Worm (Caenorhabditis elegans): Measurements from ENCODE around the gene Y19D2B.2.

ce11 chrII:10917174-10917573 lies 6.9 kb upstream of the Y19D2B.2 start, which contains the start of gene F44F4.10:
- TF ChIP-seq flt-1 (GFP tag; IDR thresholded peaks at IDR 0.05): no peak
- no peak for TF ChIP-seq F13C5.2 (tag; optimal IDR thresholded peaks at IDR 0.05)
- TF ChIP-seq tbx-11 (GFP tag; IDR thresholded peaks at IDR 0.05): no peak
- no peak for TF ChIP-seq tra-4 (tag; optimal IDR thresholded peaks at IDR 0.05)
- no peak for TF ChIP-seq tbx-37 (GFP tag; conservative IDR thresholded peaks at IDR 0.05)
- no peak for TF ChIP-seq B0310.2 (tag; optimal IDR thresholded peaks at IDR 0.05)
- TF ChIP-seq scrt-1 (GFP tag; IDR thresholded peaks at IDR 0.05): no peak
- no peak for TF ChIP-seq hmg-4 (GFP tag; optimal IDR thresholded peaks at IDR 0.05)
- TF ChIP-seq pes-1 (GFP tag; IDR thresholded peaks at IDR 0.05): no peak
- no peak for TF ChIP-seq ama-1 (optimal IDR thresholded peaks at IDR 0.05)
- no peak for TF ChIP-seq ceh-36 (tag; optimal IDR thresholded peaks at IDR 0.05)
